Worm (Caenorhabditis elegans) whole organism, L4 larva: ENCODE measurements around the gene cchl-1.

ENCODE experiments used
- ceh-82 ChIP-seq: sonication (generic microtip); optimal IDR thresholded peaks from 2 replicates; lab custom pipeline; 2017; ENCODE audit warnings: missing biosample characterization, missing genetic modification characterization
- egl-27 ChIP-seq: sonication (generic microtip); optimal IDR thresholded peaks from 3 replicates; lab custom pipeline; 2017; ENCODE audit warnings: missing biosample characterization, missing genetic modification reagents, missing genetic modification characterization
- hlh-11 ChIP-seq: fragments of 200-800 bp; sonication (Bioruptor generic); optimal IDR thresholded peaks from 2 replicates; lab custom pipeline; 2018; ENCODE audit warnings: mild to moderate bottlenecking, missing genetic modification characterization, missing compliant biosample characterization
- lin-39 ChIP-seq: fragments of 150-350 bp; optimal IDR thresholded peaks from 2 replicates; lab custom pipeline; 2014; ENCODE audit warnings: missing biosample characterization, missing genetic modification reagents, missing genetic modification characterization
- nhr-6 ChIP-seq: fragments of 150-350 bp; optimal IDR thresholded peaks from 2 replicates; lab custom pipeline; 2014; ENCODE audit warnings: missing biosample characterization, missing genetic modification characterization
- pqm-1 ChIP-seq: sonication (generic microtip); optimal IDR thresholded peaks from 2 replicates; lab custom pipeline; 2017; ENCODE audit warnings: missing biosample characterization, missing genetic modification characterization
- set-16 ChIP-seq: fragments of 200-800 bp; sonication (Bioruptor generic); IDR thresholded peaks from 2 replicates; pipeline ENCODE4 v1.3.6; 2022; ENCODE audit warnings: missing genetic modification reagents, missing genetic modification characterization, missing compliant biosample characterization
- skn-1 ChIP-seq: fragments of 150-350 bp; optimal IDR thresholded peaks from 2 replicates; lab custom pipeline; 2014; ENCODE audit warnings: missing biosample characterization, missing genetic modification characterization
- snpc-1.2 ChIP-seq: fragments of 200-800 bp; sonication (Bioruptor generic); IDR thresholded peaks from 2 replicates; pipeline ENCODE4 v1.3.6; 2022; ENCODE audit warnings: missing genetic modification reagents, missing genetic modification characterization, missing compliant biosample characterization
- unc-62 ChIP-seq, 3 experiments: fragments of 150-350 bp in 1 of 3; sonication (generic microtip); optimal IDR thresholded peaks in 2 of 3; peaks in 1 of 3; 1 replicate in 1 of 3; 2 replicates in 2 of 3; lab custom pipeline; 2014 to 2017; ENCODE audit warnings: missing biosample characterization in 3 of 3, missing genetic modification characterization in 3 of 3, missing genetic modification reagents in 3 of 3, missing genotype in 1 of 3

ce11 chrII:11259766-11260165, 23.6 kb upstream of the cchl-1 start:
- no peak for TF ChIP-seq unc-62 (GFP tag; optimal IDR thresholded peaks at IDR 0.05 in 1 of 2; lab: Kevin White, UChicago)
- no peak for TF ChIP-seq unc-62 (tag; optimal IDR thresholded peaks at IDR 0.05; lab: Kevin White, UChicago)
- TF ChIP-seq skn-1 (tag; lab: Kevin White, UChicago), result no peak
- no peak for TF ChIP-seq egl-27 (tag; lab: Kevin White, UChicago)
- TF ChIP-seq ceh-82 (tag; lab: Kevin White, UChicago), result no peak
- TF ChIP-seq lin-39 (tag; lab: Kevin White, UChicago), result no peak
- no peak for TF ChIP-seq hlh-11 (tag; lab: Kevin White, UChicago)
- no peak for TF ChIP-seq pqm-1
- no peak for TF ChIP-seq set-16 (GFP tag; lab: Robert Waterston, UW)
- TF ChIP-seq snpc-1.2, result no peak
- no peak for TF ChIP-seq nhr-6 (tag; lab: Kevin White, UChicago)
